Fruit fly (Drosophila melanogaster) whole organism, embryonic: ENCODE data around the gene CG2182.

Experiments used
- Ada2b ChIP-seq: fragments of 200-800 bp; sonication (Bioruptor generic); IDR thresholded peaks from 2 replicates; pipeline ENCODE4 v1.3.6; 2022; ENCODE audit warnings: missing biosample characterization, missing genetic modification characterization
- B-H1 ChIP-seq: fragments of 200-800 bp; sonication (Bioruptor generic); IDR thresholded peaks from 3 replicates; pipeline ENCODE4 v1.3.6; 2022; ENCODE audit warnings: missing biosample characterization, missing genetic modification characterization
- BEAF-32 ChIP-seq: fragments of 200-800 bp; sonication (Bioruptor generic); optimal IDR thresholded peaks from 3 replicates; lab custom pipeline; 2017; ENCODE audit warnings: missing biosample characterization, missing genetic modification characterization, mild to moderate bottlenecking, moderate library complexity, missing genetic modification reagents
- C15 ChIP-seq: fragments of 200-800 bp; sonication (Bioruptor generic); IDR thresholded peaks from 3 replicates; pipeline ENCODE4 v1.3.6; 2022; ENCODE audit warnings: missing biosample characterization, missing genetic modification characterization
- CG10209 ChIP-seq: fragments of 200-800 bp; sonication (Bioruptor generic); optimal IDR thresholded peaks from 3 replicates; lab custom pipeline; 2017; ENCODE audit warnings: missing biosample characterization, mild to moderate bottlenecking, missing genetic modification characterization, missing genetic modification reagents
- CG13624 ChIP-seq: fragments of 200-800 bp; sonication (Bioruptor generic); optimal IDR thresholded peaks from 2 replicates; lab custom pipeline; 2016; ENCODE audit warnings: missing biosample characterization, missing genetic modification characterization
- CG14014 ChIP-seq: fragments of 200-800 bp; sonication (Bioruptor generic); IDR thresholded peaks from 2 replicates; pipeline ENCODE4 v1.3.6; 2022; ENCODE audit warnings: missing biosample characterization, missing genetic modification characterization
- CG1792 ChIP-seq: fragments of 200-800 bp; sonication (Bioruptor generic); optimal IDR thresholded peaks from 2 replicates; lab custom pipeline; 2016; ENCODE audit warnings: missing biosample characterization, missing genetic modification characterization
- CG18011 ChIP-seq: fragments of 200-800 bp; sonication (Bioruptor generic); optimal IDR thresholded peaks from 2 replicates; lab custom pipeline; 2017; ENCODE audit warnings: missing biosample characterization, missing genetic modification characterization, mild to moderate bottlenecking, moderate library complexity, missing genotype
- CG2120 ChIP-seq: fragments of 200-800 bp; sonication (Bioruptor generic); optimal IDR thresholded peaks from 3 replicates; lab custom pipeline; 2016; ENCODE audit warnings: missing biosample characterization, missing genetic modification characterization
- CG31388 ChIP-seq: fragments of 200-800 bp; sonication (Bioruptor generic); optimal IDR thresholded peaks from 2 replicates; lab custom pipeline; 2016; ENCODE audit warnings: missing biosample characterization, missing genetic modification characterization
- CG34422 ChIP-seq: fragments of 200-800 bp; sonication (Bioruptor generic); IDR thresholded peaks from 3 replicates; pipeline ENCODE4 v1.3.6; 2022; ENCODE audit warnings: missing biosample characterization, missing genetic modification characterization
- CG4854 ChIP-seq: fragments of 200-800 bp; sonication (Bioruptor generic); optimal IDR thresholded peaks from 2 replicates; lab custom pipeline; 2016; ENCODE audit warnings: missing biosample characterization, missing genetic modification characterization, inconsistent platforms
- CG7786 ChIP-seq: fragments of 200-800 bp; sonication (Bioruptor generic); optimal IDR thresholded peaks from 2 replicates; lab custom pipeline; 2016; ENCODE audit warnings: missing biosample characterization, missing genetic modification characterization
- CG9727 ChIP-seq: fragments of 200-800 bp; sonication (Bioruptor generic); optimal IDR thresholded peaks from 3 replicates; lab custom pipeline; 2017; ENCODE audit warnings: missing biosample characterization, mild to moderate bottlenecking, missing genetic modification characterization
- Eip74EF ChIP-seq, 2 experiments: fragments of 200-800 bp in 1 of 2; fragments of >200 bp in 1 of 2; sonication (Bioruptor generic) in 1 of 2; optimal IDR thresholded peaks; 2 replicates each; lab custom pipeline; 2017 to 2019; ENCODE audit warnings: missing biosample characterization in 2 of 2, missing genetic modification characterization in 2 of 2, mild to moderate bottlenecking in 1 of 2, moderate library complexity in 1 of 2
- Ets97D ChIP-seq: fragments of 200-800 bp; sonication (Bioruptor generic); optimal IDR thresholded peaks from 3 replicates; lab custom pipeline; 2016; ENCODE audit warnings: missing biosample characterization, missing genetic modification characterization
- H2.0 ChIP-seq: fragments of 200-800 bp; sonication (Bioruptor generic); IDR thresholded peaks from 2 replicates; pipeline ENCODE4 v1.3.6; 2022; ENCODE audit warnings: missing biosample characterization, missing genetic modification characterization
- HLH3B ChIP-seq: fragments of 200-800 bp; sonication (Bioruptor generic); IDR thresholded peaks from 2 replicates; pipeline ENCODE4 v1.3.6; 2022; ENCODE audit warnings: missing biosample characterization, missing genetic modification characterization
- Mrtf ChIP-seq: fragments of 200-800 bp; sonication (Bioruptor generic); IDR thresholded peaks from 3 replicates; pipeline ENCODE4 v1.3.6; 2022; ENCODE audit warnings: missing biosample characterization, missing genetic modification characterization
- Nf-YC ChIP-seq: fragments of 200-800 bp; optimal IDR thresholded peaks from 3 replicates; lab custom pipeline; 2019; ENCODE audit warnings: missing biosample characterization, mild to moderate bottlenecking, missing genetic modification characterization, moderate library complexity
- Oli ChIP-seq: fragments of 200-800 bp; sonication (Bioruptor generic); optimal IDR thresholded peaks from 2 replicates; lab custom pipeline; 2018; ENCODE audit warnings: missing biosample characterization, mild to moderate bottlenecking, missing genetic modification characterization, moderate library complexity
- PHDP ChIP-seq: fragments of 200-800 bp; sonication (Bioruptor generic); optimal IDR thresholded peaks from 3 replicates; lab custom pipeline; 2018; ENCODE audit warnings: missing biosample characterization, mild to moderate bottlenecking, missing genetic modification characterization, moderate library complexity
- Ptx1 ChIP-seq: fragments of 200-800 bp; sonication (Bioruptor generic); IDR thresholded peaks from 2 replicates; pipeline ENCODE4 v1.3.6; 2022; ENCODE audit warnings: missing biosample characterization, missing genetic modification characterization
- Six4 ChIP-seq: fragments of 200-800 bp; sonication (Bioruptor generic); optimal IDR thresholded peaks from 2 replicates; lab custom pipeline; 2016; ENCODE audit warnings: missing biosample characterization, missing genetic modification characterization
- YL-1 ChIP-seq: fragments of 200-800 bp; sonication (Bioruptor generic); optimal IDR thresholded peaks from 3 replicates; lab custom pipeline; 2017; ENCODE audit warnings: missing biosample characterization, mild to moderate bottlenecking, missing genetic modification characterization
- ab ChIP-seq: fragments of 200-800 bp; sonication (Bioruptor generic); optimal IDR thresholded peaks from 2 replicates; lab custom pipeline; 2016; ENCODE audit warnings: missing biosample characterization, missing genetic modification characterization
- ci ChIP-seq: fragments of 200-800 bp; sonication (Bioruptor generic); IDR thresholded peaks from 3 replicates; pipeline ENCODE4 v1.3.6; 2022; ENCODE audit warnings: missing biosample characterization, missing genetic modification characterization
- dpn ChIP-seq, 2 experiments: fragments of 200-800 bp; sonication (Bioruptor generic); optimal IDR thresholded peaks; 3 replicates each; lab custom pipeline; 2016; ENCODE audit warnings: missing biosample characterization in 2 of 2, missing genetic modification characterization in 2 of 2
- fd96Cb ChIP-seq: fragments of 200-800 bp; sonication (Bioruptor generic); optimal IDR thresholded peaks from 2 replicates; lab custom pipeline; 2018; ENCODE audit warnings: missing biosample characterization, mild to moderate bottlenecking, missing genetic modification characterization, moderate library complexity
- gfzf ChIP-seq: fragments of 200-800 bp; sonication (Bioruptor generic); optimal IDR thresholded peaks from 2 replicates; lab custom pipeline; 2016; ENCODE audit warnings: missing biosample characterization, mild to moderate bottlenecking, missing genetic modification characterization, moderate library complexity
- hbn ChIP-seq: fragments of 200-800 bp; sonication (Bioruptor generic); IDR thresholded peaks from 2 replicates; pipeline ENCODE4 v1.3.6; 2022; ENCODE audit warnings: missing biosample characterization, missing genetic modification characterization; ENCODE audit not compliant: partially characterized antibody
- lbe ChIP-seq: fragments of 200-800 bp; sonication (Bioruptor generic); optimal IDR thresholded peaks from 2 replicates; lab custom pipeline; 2016; ENCODE audit warnings: missing biosample characterization, mild to moderate bottlenecking, missing genetic modification characterization
- lilli ChIP-seq: fragments of 200-800 bp; sonication (Bioruptor generic); optimal IDR thresholded peaks from 3 replicates; lab custom pipeline; 2016; ENCODE audit warnings: missing biosample characterization, missing genetic modification characterization
- lmd ChIP-seq: fragments of 200-800 bp; sonication (Bioruptor generic); IDR thresholded peaks from 2 replicates; pipeline ENCODE4 v1.3.6; 2022; ENCODE audit warnings: missing biosample characterization, missing genetic modification characterization
- lola ChIP-seq, 3 experiments: fragments of >200 bp in 2 of 3; fragments of 200-800 bp in 1 of 3; sonication (Bioruptor generic) in 1 of 3; optimal IDR thresholded peaks; 2 replicates each; lab custom pipeline; 2017 to 2019; ENCODE audit warnings: missing biosample characterization in 3 of 3, missing genetic modification characterization in 3 of 3, mild to moderate bottlenecking in 1 of 3, moderate library complexity in 1 of 3
- lov ChIP-seq, 2 experiments: fragments of 200-800 bp in 1 of 2; fragments of >200 bp in 1 of 2; sonication (Bioruptor generic) in 1 of 2; IDR thresholded peaks in 1 of 2; optimal IDR thresholded peaks in 1 of 2; 2 replicates in 1 of 2; 3 replicates in 1 of 2; pipeline versions ENCODE4 v1.3.6 to Lab custom; 2017 to 2022; ENCODE audit warnings: missing biosample characterization in 1 of 2, missing genetic modification characterization in 1 of 2
- nmo ChIP-seq: fragments of 200-800 bp; sonication (Bioruptor generic); optimal IDR thresholded peaks from 2 replicates; lab custom pipeline; 2018; ENCODE audit warnings: missing biosample characterization, mild to moderate bottlenecking, missing genetic modification characterization, moderate library complexity
- pum ChIP-seq: fragments of 200-800 bp; sonication (Bioruptor generic); optimal IDR thresholded peaks from 2 replicates; lab custom pipeline; 2016; ENCODE audit warnings: missing biosample characterization, missing genetic modification characterization
- sens ChIP-seq: fragments of 200-800 bp; sonication (Bioruptor generic); peaks from one replicate; lab custom pipeline; 2016; ENCODE audit warnings: missing biosample characterization, missing genetic modification characterization
- shn ChIP-seq: fragments of 200-800 bp; sonication (Bioruptor generic); optimal IDR thresholded peaks from 3 replicates; lab custom pipeline; 2016; ENCODE audit warnings: missing biosample characterization, missing genetic modification characterization
- tgo ChIP-seq: fragments of 200-800 bp; sonication (Bioruptor generic); IDR thresholded peaks from 3 replicates; pipeline ENCODE4 v1.3.6; 2022; ENCODE audit warnings: missing biosample characterization, missing genetic modification characterization
- twi ChIP-seq: fragments of 200-800 bp; optimal IDR thresholded peaks from 2 replicates; lab custom pipeline; 2019; ENCODE audit warnings: missing biosample characterization, mild to moderate bottlenecking, missing genetic modification characterization, moderate library complexity
- vvl ChIP-seq: fragments of 200-800 bp; sonication (Bioruptor generic); IDR thresholded peaks from 2 replicates; pipeline ENCODE4 v1.3.6; 2022; ENCODE audit warnings: missing biosample characterization, missing genetic modification characterization
- wek ChIP-seq: fragments of 200-800 bp; sonication (Bioruptor generic); optimal IDR thresholded peaks from 3 replicates; lab custom pipeline; 2018; ENCODE audit warnings: missing biosample characterization, mild to moderate bottlenecking, missing genetic modification characterization, moderate library complexity
- wor ChIP-seq: fragments of 200-800 bp; sonication (Bioruptor generic); IDR thresholded peaks from 2 replicates; pipeline ENCODE4 v1.3.6; 2022; ENCODE audit warnings: missing biosample characterization, missing genetic modification characterization
- zen ChIP-seq: fragments of 200-800 bp; sonication (Bioruptor generic); optimal IDR thresholded peaks from 3 replicates; lab custom pipeline; 2018; ENCODE audit warnings: missing biosample characterization, mild to moderate bottlenecking, missing genetic modification characterization, moderate library complexity

Gene CG2182

DNA sequence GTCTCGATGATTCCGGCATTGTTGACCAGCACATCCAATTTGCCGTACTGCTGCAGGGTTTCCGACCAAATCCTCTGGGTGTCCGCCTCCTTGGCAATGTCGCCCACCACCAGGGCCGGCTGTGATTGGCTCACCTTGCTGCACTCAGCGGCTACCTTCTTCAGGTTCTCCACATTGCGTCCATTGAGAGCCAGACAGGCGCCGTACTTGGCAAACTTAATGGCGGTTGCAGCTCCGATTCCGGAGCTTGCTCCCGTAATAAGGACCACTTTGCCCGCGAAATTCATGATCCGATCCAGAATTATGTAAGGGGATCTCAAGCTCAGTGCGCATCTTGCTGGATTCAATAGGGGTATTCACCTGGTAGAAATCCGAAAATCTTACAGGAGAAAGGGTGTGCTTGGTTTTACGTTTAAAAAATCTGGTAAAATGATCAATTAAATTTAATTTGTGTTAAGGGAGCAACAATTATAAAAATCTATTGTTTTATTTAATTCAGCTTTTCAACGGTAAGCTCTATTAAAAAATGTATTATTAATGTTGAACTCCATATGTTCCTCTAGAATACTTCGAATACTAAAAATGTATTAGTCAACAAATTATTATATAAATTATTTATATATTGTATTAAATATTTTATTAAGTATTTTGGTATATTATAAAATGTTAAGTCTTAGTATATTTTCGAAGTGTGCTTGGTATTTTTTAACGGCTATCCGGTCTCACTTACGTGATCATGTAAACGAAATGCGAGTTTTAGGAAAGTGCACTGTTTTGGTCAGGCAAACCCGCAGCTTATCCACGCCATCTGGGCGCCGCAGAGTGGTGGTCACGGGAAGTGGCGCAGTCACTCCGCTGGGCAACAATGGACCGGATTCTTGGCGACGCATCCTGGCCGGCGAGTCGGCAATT lies 22.9 kb downstream of the CG2182 start, which contains the start of the genes CG31548 and CG12170 (continued):
- TF ChIP-seq Mrtf (GFP tag; lab: Robert Waterston, UW) (0 out of 3 replicates have a peak, but pooled peaks have one; percentile 4), CG10209 (GFP tag; lab: Kevin White, UChicago) (no peak), CG2120 (GFP tag; lab: Kevin White, UChicago) (peak; percentile 62), CG9727 (GFP tag; lab: Kevin White, UChicago) (peak; percentile 69), dpn (GFP tag; optimal IDR thresholded peaks at IDR 0.05; lab: Kevin White, UChicago) (peak; percentile 14 to 49), lilli (GFP tag; lab: Kevin White, UChicago) (peak; percentile 53), pum (GFP tag; lab: Kevin White, UChicago) (peak; percentile 25), lov (optimal IDR thresholded peaks at IDR 0.05; lab: Kevin White, UChicago) (no peak), lov (GFP tag; IDR thresholded peaks at IDR 0.05; lab: Robert Waterston, UW) (0 out of 3 replicates have a peak, but pooled peaks have one; percentile 15), C15 (GFP tag; lab: Robert Waterston, UW) (no peak), shn (GFP tag; lab: Kevin White, UChicago) (no peak), gfzf (GFP tag; lab: Kevin White, UChicago) (peak; percentile 49), CG14014 (GFP tag; lab: Robert Waterston, UW) (peak; percentile 46; the same call in 1 of the 2 replicates), YL-1 (GFP tag; lab: Kevin White, UChicago) (peak; percentile 15), CG13624 (GFP tag; lab: Kevin White, UChicago) (peak; percentile 32), twi (no peak), CG31388 (GFP tag; lab: Kevin White, UChicago) (peak; percentile 36), CG34422 (GFP tag; lab: Robert Waterston, UW) (0 out of 3 replicates have a peak, but pooled peaks have one; percentile 16), B-H1 (GFP tag; lab: Robert Waterston, UW) (0 out of 3 replicates have a peak, but pooled peaks have one; percentile 15), lmd (GFP tag; lab: Robert Waterston, UW) (no peak), wor (no peak), ab (no peak), Ada2b (GFP tag; lab: Robert Waterston, UW) (0 out of 2 replicates have a peak, but pooled peaks have one; percentile 26), Ptx1 (GFP tag; lab: Robert Waterston, UW) (peak; percentile 36; the same call in 1 of the 2 replicates), vvl (peak; percentile 64), wek (GFP tag; lab: Kevin White, UChicago) (peak; percentile 91), zen (peak; percentile 15), hbn (no peak), nmo (GFP tag; lab: Kevin White, UChicago) (peak; percentile 56), CG18011 (peak; percentile 36), lbe (GFP tag; lab: Kevin White, UChicago) (peak; percentile 22), sens (GFP tag; lab: Kevin White, UChicago) (peak; percentile 93), fd96Cb (tag; lab: Kevin White, UChicago) (peak; percentile 35), Ets97D (GFP tag; lab: Kevin White, UChicago) (peak; percentile 14), Six4 (peak; percentile 64), ci (GFP tag; lab: Robert Waterston, UW) (peak; percentile 72), Nf-YC (tag; lab: Kevin White, UChicago) (no peak), CG4854 (peak; percentile 11), lola (GFP tag; optimal IDR thresholded peaks at IDR 0.05; lab: Kevin White, UChicago) (peak in 1 of 3 experiments; percentile 56), H2.0 (GFP tag; lab: Robert Waterston, UW) (0 out of 2 replicates have a peak, but pooled peaks have one; percentile 14), CG7786 (GFP tag; lab: Kevin White, UChicago) (peak; percentile 7), tgo (GFP tag; lab: Robert Waterston, UW) (peak; percentile 43; the same call in 2 of the 3 replicates), Oli (tag; lab: Kevin White, UChicago) (peak; percentile 15), BEAF-32 (GFP tag; lab: Kevin White, UChicago) (no peak), PHDP (peak; percentile 70), Eip74EF (GFP tag; optimal IDR thresholded peaks at IDR 0.05; lab: Kevin White, UChicago) (peak in 1 of 2 experiments; percentile 4), CG1792 (GFP tag; lab: Kevin White, UChicago) (no peak), HLH3B (GFP tag; lab: Robert Waterston, UW) (peak; percentile 36; the same call in 1 of the 2 replicates)
